Fruit fly (Drosophila melanogaster): ENCODE results near the gene Akap200.

Akap200 gene

dm6 chr2L:8382646-8383045 lies 32.8 kb upstream of the Akap200 start, which contains the start of the genes CG13392 and Rcd4 (continued):
- TF ChIP-seq lov (optimal IDR thresholded peaks at IDR 0.05) (no peak), lov (GFP tag; IDR thresholded peaks at IDR 0.05) (no peak), CG2116 (GFP tag; optimal IDR thresholded peaks at IDR 0.05) (peak; percentile 97), Bgb (GFP tag; IDR thresholded peaks at IDR 0.05; ENCODE audit: partially characterized antibody) (peak; percentile 72), HLH3B (GFP tag; IDR thresholded peaks at IDR 0.05) (peak; percentile 48; the same call in 1 of the 2 replicates), CG9215 (GFP tag; IDR thresholded peaks at IDR 0.05) (peak; percentile 44; the same call in 1 of the 2 replicates), Spps (tag; optimal IDR thresholded peaks at IDR 0.05) (no peak), CG2120 (GFP tag; optimal IDR thresholded peaks at IDR 0.05) (peak; percentile 88), CG7357 (GFP tag; IDR thresholded peaks at IDR 0.05) (no peak), eve (GFP tag; optimal IDR thresholded peaks at IDR 0.05) (no peak), Gsc (GFP tag; IDR thresholded peaks at IDR 0.05) (no peak), CG8944 (GFP tag; optimal IDR thresholded peaks at IDR 0.05) (peak; percentile 56), jumu (GFP tag; optimal IDR thresholded peaks at IDR 0.05) (peak; percentile 73), CG14667 (GFP tag; IDR thresholded peaks at IDR 0.05) (no peak), ranshi (GFP tag; IDR thresholded peaks at IDR 0.05) (peak; percentile 67), CG6175 (GFP tag; IDR thresholded peaks at IDR 0.05) (no peak), CG4707 (GFP tag; optimal IDR thresholded peaks at IDR 0.05) (peak; percentile 83), caup (GFP tag; optimal IDR thresholded peaks at IDR 0.05; ENCODE audit: severe bottlenecking) (peak; percentile 78), scrt (GFP tag; optimal IDR thresholded peaks at IDR 0.05) (peak; percentile 41), CG7556 (GFP tag; optimal IDR thresholded peaks at IDR 0.05) (peak; percentile 59), CG8924 (tag; optimal IDR thresholded peaks at IDR 0.05) (peak; percentile 20), CG13775 (GFP tag; optimal IDR thresholded peaks at IDR 0.05) (peak; percentile 21), CG12104 (GFP tag; optimal IDR thresholded peaks at IDR 0.05) (no peak), sob (GFP tag; IDR thresholded peaks at IDR 0.05) (peak; percentile 91), Fer1 (GFP tag; optimal IDR thresholded peaks at IDR 0.05) (peak; percentile 75), CG12299 (tag; optimal IDR thresholded peaks at IDR 0.05) (peak; percentile 41), Hsf (GFP tag; optimal IDR thresholded peaks at IDR 0.05) (peak; percentile 65), CG17612 (GFP tag; IDR thresholded peaks at IDR 0.05) (no peak), CG15601 (tag; optimal IDR thresholded peaks at IDR 0.05) (peak; percentile 14), Aef1 (GFP tag; IDR thresholded peaks at IDR 0.05) (peak; percentile 36; the same call in 2 of the 3 replicates), Trl (optimal IDR thresholded peaks at IDR 0.05) (no peak), Trl (GFP tag; optimal IDR thresholded peaks at IDR 0.05) (peak; percentile 75), cas (GFP tag; IDR thresholded peaks at IDR 0.05) (no peak), CG6813 (GFP tag; optimal IDR thresholded peaks at IDR 0.05) (peak; percentile 45), kah (GFP tag; optimal IDR thresholded peaks at IDR 0.05) (peak; percentile 33), CG10654 (GFP tag; optimal IDR thresholded peaks at IDR 0.05) (no peak), CG18619 (GFP tag; optimal IDR thresholded peaks at IDR 0.05) (peak; percentile 36), insv (GFP tag; optimal IDR thresholded peaks at IDR 0.05) (peak in 1 of 2 experiments; percentile 42), CG13424 (tag; optimal IDR thresholded peaks at IDR 0.05) (peak; percentile 26), btn (GFP tag; optimal IDR thresholded peaks at IDR 0.05) (peak; percentile 30), Dip3 (GFP tag; optimal IDR thresholded peaks at IDR 0.05) (peak; percentile 79), CG31441 (GFP tag; IDR thresholded peaks at IDR 0.05) (no peak), Atf6 (GFP tag; IDR thresholded peaks at IDR 0.05) (no peak), ro (GFP tag; IDR thresholded peaks at IDR 0.05) (no peak), CG11696 (GFP tag; IDR thresholded peaks at IDR 0.05) (no peak), tll (GFP tag; optimal IDR thresholded peaks at IDR 0.05) (no peak), CG17186 (GFP tag; optimal IDR thresholded peaks at IDR 0.05) (peak; percentile 60), Mes4 (GFP tag; optimal IDR thresholded peaks at IDR 0.05) (no peak), B-H2 (GFP tag; optimal IDR thresholded peaks at IDR 0.05) (peak; percentile 76), Dip2 (GFP tag; IDR thresholded peaks at IDR 0.05) (no peak), knrl (GFP tag; IDR thresholded peaks at IDR 0.05; ENCODE audit: partially characterized antibody) (peak; percentile 51; the same call in 2 of the 3 replicates), CG18599 (GFP tag; optimal IDR thresholded peaks at IDR 0.05) (peak; percentile 75)

Measured in whole organism, embryonic.